Fruit fly (Drosophila melanogaster) Kc167 (cell line): ENCODE results near the gene CG12715.

Source experiments
- Sin3A ChIP-seq: fragments of >200 bp; optimal IDR thresholded peaks from 2 replicates; lab custom pipeline; 2018; ENCODE audit warnings: missing external identifiers
- h ChIP-seq: fragments of >200 bp; optimal IDR thresholded peaks from 3 replicates; lab custom pipeline; 2018; ENCODE audit warnings: missing external identifiers
- insv ChIP-seq: fragments of >200 bp; optimal IDR thresholded peaks from 3 replicates; lab custom pipeline; 2018; ENCODE audit warnings: missing external identifiers
- psq ChIP-seq: fragments of >200 bp; optimal IDR thresholded peaks from 2 replicates; lab custom pipeline; 2017; ENCODE audit warnings: missing external identifiers
- ttk ChIP-seq: sonication (Bioruptor generic); optimal IDR thresholded peaks from 2 replicates; lab custom pipeline; 2017; ENCODE audit warnings: missing external identifiers

- TF ChIP-seq psq (lab: Kevin White, UChicago) (no peak), Sin3A (no peak), insv (lab: Kevin White, UChicago) (no peak), h (lab: Kevin White, UChicago) (no peak), ttk (no peak)
Observed at dm6 chrX:13021898-13022297, 33.2 kb downstream of the CG12715 start, which contains the start of gene CG2209.
